Worm (Caenorhabditis elegans) whole organism, L4/young adult: Measurements from ENCODE around the gene trpp-4.
"Not testable (repeated sequence)": the region's sequence is repeated elsewhere in the genome, so short reads cannot be mapped to it uniquely, and the experiment has no call there.

Experiments
- W03F9.2 ChIP-seq: fragments of 150-350 bp; optimal IDR thresholded peaks from 2 replicates; lab custom pipeline; 2014; ENCODE audit warnings: missing biosample characterization, missing genetic modification characterization
- dao-5 ChIP-seq: sonication (generic microtip); optimal IDR thresholded peaks from 2 replicates; lab custom pipeline; 2016; ENCODE audit warnings: missing genotype, missing genetic modification characterization, moderate library complexity, missing compliant biosample characterization
- him-1 ChIP-seq: sonication (generic microtip); optimal IDR thresholded peaks from 2 replicates; lab custom pipeline; 2016; ENCODE audit warnings: missing genotype, missing genetic modification reagents, missing genetic modification characterization, missing compliant biosample characterization

trpp-4 gene

ce11 chrV:9384949-9385348 is 15.2 kb upstream of the trpp-4 start:
- no peak for TF ChIP-seq dao-5 (tag; lab: Kevin White, UChicago)

ce11 chrV:9386143-9386542 is 14.0 kb upstream of the trpp-4 start, which contains the start of gene hum-2:
Gene hum-2 (plus strand): TSS chrV:9386175.
- no peak for TF ChIP-seq him-1
- TF ChIP-seq W03F9.2 (tag; lab: Kevin White, UChicago), result no peak
- TF ChIP-seq dao-5 (tag; lab: Kevin White, UChicago), result no peak

ce11 chrV:9391959-9392358 is 8.2 kb upstream of the trpp-4 start:
- TF ChIP-seq dao-5 (tag; lab: Kevin White, UChicago) (no peak), W03F9.2 (tag; lab: Kevin White, UChicago) (no peak), him-1 (no peak)

ce11 chrV:9394938-9395639 is 5.0 kb upstream of the trpp-4 start:
- no peak for TF ChIP-seq dao-5 (tag; lab: Kevin White, UChicago)

ce11 chrV:9406890-9407289 is 6.8 kb downstream of the trpp-4 start:
- TF ChIP-seq W03F9.2 (tag; lab: Kevin White, UChicago) (no peak), him-1 (no peak), dao-5 (tag; lab: Kevin White, UChicago) (no peak)

ce11 chrV:9408869-9409268 is 8.7 kb downstream of the trpp-4 start:
- TF ChIP-seq him-1 (no peak), W03F9.2 (tag; lab: Kevin White, UChicago) (no peak), dao-5 (tag; lab: Kevin White, UChicago) (no peak)

- TF ChIP-seq W03F9.2 (tag; lab: Kevin White, UChicago) (no peak), him-1 (no peak), dao-5 (tag; lab: Kevin White, UChicago) (no peak)
These were observed 14.4 kb downstream of the trpp-4 start, which contains the start of gene F36D4.4 for ce11 chrV:9414516-9414915. Gene F36D4.4 (minus strand): TSS chrV:9414616.

- no peak for TF ChIP-seq him-1
- no peak for TF ChIP-seq W03F9.2 (tag; lab: Kevin White, UChicago)
- TF ChIP-seq dao-5 (tag; lab: Kevin White, UChicago), result no peak
These were observed 16.5 kb downstream of the trpp-4 start, which contains the start of gene F36D4.1 for ce11 chrV:9416624-9417023. Gene F36D4.1 (plus strand): TSS chrV:9416924.

ce11 chrV:9422745-9423144 is 22.6 kb downstream of the trpp-4 start:
- no peak for TF ChIP-seq him-1
- no peak for TF ChIP-seq dao-5 (tag; lab: Kevin White, UChicago)
- no peak for TF ChIP-seq W03F9.2 (tag; lab: Kevin White, UChicago)

- TF ChIP-seq W03F9.2 (tag; lab: Kevin White, UChicago) (no peak), him-1 (no peak), dao-5 (tag; lab: Kevin White, UChicago) (no peak)
These were observed 23.4 kb downstream of the trpp-4 start for ce11 chrV:9423539-9423938.

- TF ChIP-seq him-1 (no peak), W03F9.2 (tag; lab: Kevin White, UChicago) (no peak), dao-5 (tag; lab: Kevin White, UChicago) (no peak)
These were observed 24.4 kb downstream of the trpp-4 start for ce11 chrV:9424514-9424913.

ce11 chrV:9425593-9425992 is 25.5 kb downstream of the trpp-4 start, which contains the start of gene F36D4.5:
Gene F36D4.5 (minus strand): TSS chrV:9425817.
- TF ChIP-seq W03F9.2 (tag; lab: Kevin White, UChicago) (peak; percentile 35), him-1 (no peak)

ce11 chrV:9427075-9427474 is 26.9 kb downstream of the trpp-4 start, which contains the start of gene F36D4.6:
Gene F36D4.6 (minus strand): TSS chrV:9427175.
- TF ChIP-seq him-1, result no peak
- no peak for TF ChIP-seq dao-5 (tag; lab: Kevin White, UChicago)
- TF ChIP-seq W03F9.2 (tag; lab: Kevin White, UChicago), result no peak

ce11 chrV:9439315-9440002 is 39.3 kb downstream of the trpp-4 start, which contains the start of gene Y54B9A.1:
Gene Y54B9A.1 (minus strand): TSS chrV:9439549.
- not testable (repeated sequence) for TF ChIP-seq dao-5 (tag; lab: Kevin White, UChicago); him-1; W03F9.2 (tag; lab: Kevin White, UChicago)
